Fruit fly (Drosophila melanogaster) whole organism, embryonic: ENCODE measurements around the gene CG43439.

Experiments used
- Antp ChIP-seq: fragments of 200-800 bp; sonication (Bioruptor generic); optimal IDR thresholded peaks from 3 replicates; lab custom pipeline; 2016; ENCODE audit warnings: missing biosample characterization, missing genetic modification characterization
- Atf-2 ChIP-seq: fragments of 200-800 bp; sonication (Bioruptor generic); optimal IDR thresholded peaks from 2 replicates; lab custom pipeline; 2016; ENCODE audit warnings: missing biosample characterization, missing genetic modification characterization
- Bdp1 ChIP-seq: fragments of 200-800 bp; sonication (Bioruptor generic); optimal IDR thresholded peaks from 3 replicates; lab custom pipeline; 2016; ENCODE audit warnings: missing biosample characterization, missing genetic modification characterization
- Bteb2 ChIP-seq: fragments of 200-800 bp; sonication (Bioruptor generic); optimal IDR thresholded peaks from 2 replicates; lab custom pipeline; 2016; ENCODE audit warnings: missing biosample characterization, missing genetic modification characterization
- CG11093 ChIP-seq: fragments of 200-800 bp; sonication (Bioruptor generic); IDR thresholded peaks from 3 replicates; pipeline ENCODE4 v1.3.6; 2022; ENCODE audit warnings: missing biosample characterization, missing genetic modification characterization
- CG11398 ChIP-seq: fragments of 200-800 bp; sonication (Bioruptor generic); optimal IDR thresholded peaks from 2 replicates; lab custom pipeline; 2016; ENCODE audit warnings: missing biosample characterization, missing genetic modification characterization
- CG14965 ChIP-seq: fragments of 200-800 bp; sonication (Bioruptor generic); optimal IDR thresholded peaks from 2 replicates; lab custom pipeline; 2016; ENCODE audit warnings: missing biosample characterization, missing genetic modification characterization, borderline replicate concordance
- CG15269 ChIP-seq: fragments of 200-800 bp; sonication (Bioruptor generic); optimal IDR thresholded peaks from 2 replicates; lab custom pipeline; 2018; ENCODE audit warnings: missing biosample characterization, mild to moderate bottlenecking, missing genetic modification characterization, moderate library complexity
- CG15514 ChIP-seq: fragments of 200-800 bp; sonication (Bioruptor generic); optimal IDR thresholded peaks from 3 replicates; lab custom pipeline; 2017; ENCODE audit warnings: missing biosample characterization, missing genetic modification characterization, mild to moderate bottlenecking, moderate library complexity, missing genetic modification reagents
- CG1647 ChIP-seq: fragments of 200-800 bp; sonication (Bioruptor generic); optimal IDR thresholded peaks from 3 replicates; lab custom pipeline; 2016; ENCODE audit warnings: missing biosample characterization, missing genetic modification characterization
- CG3163 ChIP-seq: fragments of 200-800 bp; sonication (Bioruptor generic); optimal IDR thresholded peaks from 3 replicates; lab custom pipeline; 2016; ENCODE audit warnings: missing biosample characterization, missing genetic modification characterization
- CG42726 ChIP-seq: fragments of 200-800 bp; sonication (Bioruptor generic); IDR thresholded peaks from 2 replicates; pipeline ENCODE4 v1.3.6; 2022; ENCODE audit warnings: missing biosample characterization, missing genetic modification characterization; ENCODE audit not compliant: partially characterized antibody
- CG4404 ChIP-seq: fragments of 200-800 bp; sonication (Bioruptor generic); IDR thresholded peaks from 2 replicates; pipeline ENCODE4 v1.3.6; 2022; ENCODE audit warnings: missing biosample characterization, missing genetic modification characterization
- CG6854 ChIP-seq: fragments of 200-800 bp; sonication (Bioruptor generic); optimal IDR thresholded peaks from 3 replicates; lab custom pipeline; 2017; ENCODE audit warnings: missing biosample characterization, mild to moderate bottlenecking, missing genetic modification characterization
- CG8359 ChIP-seq: fragments of 200-800 bp; sonication (Bioruptor generic); optimal IDR thresholded peaks from 2 replicates; lab custom pipeline; 2017; ENCODE audit warnings: missing biosample characterization, mild to moderate bottlenecking, missing genetic modification characterization, borderline replicate concordance
- CG9817 ChIP-seq: fragments of 200-800 bp; sonication (Bioruptor generic); optimal IDR thresholded peaks from 2 replicates; lab custom pipeline; 2018; ENCODE audit warnings: missing biosample characterization, mild to moderate bottlenecking, missing genetic modification characterization, moderate library complexity
- CoRest ChIP-seq: fragments of 200-800 bp; sonication (Bioruptor generic); optimal IDR thresholded peaks from 3 replicates; lab custom pipeline; 2018; ENCODE audit warnings: missing biosample characterization, mild to moderate bottlenecking, missing genetic modification characterization, moderate library complexity
- CrebB ChIP-seq: fragments of 200-800 bp; sonication (Bioruptor generic); optimal IDR thresholded peaks from 3 replicates; lab custom pipeline; 2018; ENCODE audit warnings: missing biosample characterization, mild to moderate bottlenecking, missing genetic modification characterization
- Dad ChIP-seq: fragments of 200-800 bp; sonication (Bioruptor generic); optimal IDR thresholded peaks from 3 replicates; lab custom pipeline; 2016; ENCODE audit warnings: missing biosample characterization, missing genetic modification characterization
- Deaf1 ChIP-seq: fragments of 200-800 bp; optimal IDR thresholded peaks from 3 replicates; lab custom pipeline; 2019; ENCODE audit warnings: missing biosample characterization, mild to moderate bottlenecking, missing genetic modification characterization, moderate library complexity
- E2f1 ChIP-seq: fragments of 200-800 bp; sonication (Bioruptor generic); IDR thresholded peaks from 2 replicates; pipeline ENCODE4 v1.3.6; 2022; ENCODE audit warnings: missing biosample characterization, missing genetic modification characterization
- Elba2 ChIP-seq: fragments of 200-800 bp; sonication (Bioruptor generic); optimal IDR thresholded peaks from 3 replicates; lab custom pipeline; 2016; ENCODE audit warnings: missing biosample characterization, missing genetic modification characterization
- Gsc ChIP-seq: fragments of 200-800 bp; sonication (Bioruptor generic); IDR thresholded peaks from 2 replicates; pipeline ENCODE4 v1.3.6; 2022; ENCODE audit warnings: missing biosample characterization, missing genetic modification characterization
- Hr51 ChIP-seq, 2 experiments: fragments of 200-800 bp; sonication (Bioruptor generic); optimal IDR thresholded peaks; 2 replicates in 1 of 2; 3 replicates in 1 of 2; lab custom pipeline; 2016 to 2018; ENCODE audit warnings: missing biosample characterization in 2 of 2, missing genetic modification characterization in 2 of 2, mild to moderate bottlenecking in 1 of 2, moderate library complexity in 1 of 2
- MESR4 ChIP-seq: fragments of 200-800 bp; sonication (Bioruptor generic); optimal IDR thresholded peaks from 2 replicates; lab custom pipeline; 2018; ENCODE audit warnings: missing biosample characterization, mild to moderate bottlenecking, missing genetic modification characterization, moderate library complexity
- NC2β ChIP-seq: fragments of 200-800 bp; sonication (Bioruptor generic); optimal IDR thresholded peaks from 2 replicates; lab custom pipeline; 2016; ENCODE audit warnings: missing biosample characterization, missing genetic modification characterization
- Rx ChIP-seq: fragments of 200-800 bp; sonication (Bioruptor generic); IDR thresholded peaks from 2 replicates; pipeline ENCODE4 v1.3.6; 2022; ENCODE audit warnings: missing biosample characterization, missing genetic modification characterization
- Side ChIP-seq: fragments of 200-800 bp; sonication (Bioruptor generic); optimal IDR thresholded peaks from 2 replicates; lab custom pipeline; 2016; ENCODE audit warnings: missing biosample characterization, missing genetic modification characterization
- Stat92E ChIP-seq, 3 experiments: fragments of >200 bp in 2 of 3; fragments of 200-800 bp in 1 of 3; sonication (Bioruptor generic) in 1 of 3; optimal IDR thresholded peaks; 2 replicates each; lab custom pipeline; 2017 to 2019; ENCODE audit warnings: missing biosample characterization in 3 of 3, missing genetic modification characterization in 3 of 3, mild to moderate bottlenecking in 1 of 3, moderate library complexity in 1 of 3
- Usf ChIP-seq: fragments of 200-800 bp; sonication (Bioruptor generic); optimal IDR thresholded peaks from 2 replicates; lab custom pipeline; 2017; ENCODE audit warnings: missing genotype, missing biosample characterization, missing genetic modification characterization
- al ChIP-seq: fragments of 200-800 bp; sonication (Bioruptor generic); IDR thresholded peaks from 2 replicates; pipeline ENCODE4 v1.3.6; 2022; ENCODE audit warnings: missing biosample characterization, missing genetic modification characterization
- bbx ChIP-seq: fragments of 200-800 bp; sonication (Bioruptor generic); IDR thresholded peaks from 2 replicates; pipeline ENCODE4 v1.3.6; 2022; ENCODE audit warnings: missing biosample characterization, missing genetic modification characterization; ENCODE audit not compliant: partially characterized antibody
- crc ChIP-seq: fragments of 200-800 bp; sonication (Bioruptor generic); optimal IDR thresholded peaks from 2 replicates; lab custom pipeline; 2016; ENCODE audit warnings: missing biosample characterization, missing genetic modification characterization
- dan ChIP-seq: fragments of 200-800 bp; sonication (Bioruptor generic); IDR thresholded peaks from 2 replicates; pipeline ENCODE4 v1.3.6; 2022; ENCODE audit warnings: missing biosample characterization, missing genetic modification characterization
- fd102C ChIP-seq: fragments of 200-800 bp; sonication (Bioruptor generic); optimal IDR thresholded peaks from 2 replicates; lab custom pipeline; 2018; ENCODE audit warnings: missing biosample characterization, mild to moderate bottlenecking, missing genetic modification characterization, moderate library complexity
- fd3F ChIP-seq: fragments of 200-800 bp; sonication (Bioruptor generic); optimal IDR thresholded peaks from 2 replicates; lab custom pipeline; 2018; ENCODE audit warnings: missing biosample characterization, mild to moderate bottlenecking, missing genetic modification characterization, moderate library complexity
- gcm ChIP-seq: fragments of 200-800 bp; sonication (Bioruptor generic); optimal IDR thresholded peaks from 2 replicates; lab custom pipeline; 2019; ENCODE audit warnings: missing biosample characterization, mild to moderate bottlenecking, missing genetic modification characterization, moderate library complexity
- hb ChIP-seq: fragments of 200-800 bp; sonication (Bioruptor generic); IDR thresholded peaks from 3 replicates; pipeline ENCODE4 v1.3.6; 2022; ENCODE audit warnings: missing biosample characterization, missing genetic modification characterization; ENCODE audit not compliant: partially characterized antibody
- hbn ChIP-seq: fragments of 200-800 bp; sonication (Bioruptor generic); IDR thresholded peaks from 2 replicates; pipeline ENCODE4 v1.3.6; 2022; ENCODE audit warnings: missing biosample characterization, missing genetic modification characterization; ENCODE audit not compliant: partially characterized antibody
- insv ChIP-seq, 2 experiments: fragments of 200-800 bp; sonication (Bioruptor generic); optimal IDR thresholded peaks; 3 replicates each; lab custom pipeline; 2016 to 2018; ENCODE audit warnings: missing biosample characterization in 2 of 2, missing genetic modification characterization in 2 of 2
- mirr ChIP-seq: fragments of 200-800 bp; sonication (Bioruptor generic); optimal IDR thresholded peaks from 3 replicates; lab custom pipeline; 2018; ENCODE audit warnings: missing biosample characterization, mild to moderate bottlenecking, missing genetic modification characterization
- nau ChIP-seq: fragments of 200-800 bp; sonication (Bioruptor generic); optimal IDR thresholded peaks from 3 replicates; lab custom pipeline; 2017; ENCODE audit warnings: missing biosample characterization, mild to moderate bottlenecking, missing genetic modification characterization, missing genetic modification reagents
- pho ChIP-seq: fragments of 200-800 bp; sonication (Bioruptor generic); optimal IDR thresholded peaks from 2 replicates; lab custom pipeline; 2016; ENCODE audit warnings: missing biosample characterization, missing genetic modification characterization
- pros ChIP-seq: fragments of 200-800 bp; sonication (Bioruptor generic); optimal IDR thresholded peaks from 3 replicates; lab custom pipeline; 2019; ENCODE audit warnings: missing biosample characterization, mild to moderate bottlenecking, missing genetic modification characterization, moderate library complexity
- ranshi ChIP-seq: fragments of 200-800 bp; sonication (Bioruptor generic); IDR thresholded peaks from 2 replicates; pipeline ENCODE4 v1.3.6; 2022; ENCODE audit warnings: missing biosample characterization, missing genetic modification characterization
- salm ChIP-seq: fragments of 200-800 bp; sonication (Bioruptor generic); optimal IDR thresholded peaks from 2 replicates; lab custom pipeline; 2018; ENCODE audit warnings: missing biosample characterization, mild to moderate bottlenecking, missing genetic modification characterization
- so ChIP-seq: fragments of 200-800 bp; sonication (Bioruptor generic); IDR thresholded peaks from 3 replicates; pipeline ENCODE4 v1.3.6; 2022; ENCODE audit warnings: missing biosample characterization, missing genetic modification characterization
- sob ChIP-seq: fragments of 200-800 bp; sonication (Bioruptor generic); IDR thresholded peaks from 2 replicates; pipeline ENCODE4 v1.3.6; 2022; ENCODE audit warnings: missing biosample characterization, missing genetic modification characterization
- sqz ChIP-seq: fragments of 200-800 bp; sonication (Bioruptor generic); optimal IDR thresholded peaks from 3 replicates; lab custom pipeline; 2018; ENCODE audit warnings: missing biosample characterization, mild to moderate bottlenecking, missing genetic modification characterization
- wdn ChIP-seq: fragments of 200-800 bp; sonication (Bioruptor generic); IDR thresholded peaks from 2 replicates; pipeline ENCODE4 v1.3.6; 2022; ENCODE audit warnings: missing biosample characterization, missing genetic modification characterization

Gene CG43439

dm6 chr3L:7008351-7008750 lies 24.0 kb upstream of the CG43439 start (continued):
- TF ChIP-seq Atf-2 (GFP tag; lab: Kevin White, UChicago), result peak; percentile 50
- TF ChIP-seq Usf (GFP tag; lab: Kevin White, UChicago), result peak; percentile 19
- TF ChIP-seq Hr51 (GFP tag; optimal IDR thresholded peaks at IDR 0.05; lab: Kevin White, UChicago), result peak in 1 of 2 experiments; percentile 97
- peak; percentile 70 for TF ChIP-seq sob (GFP tag; lab: Robert Waterston, UW)
- no peak for TF ChIP-seq CG11398 (GFP tag; lab: Kevin White, UChicago)
- TF ChIP-seq Side, result peak; percentile 51
- no peak for TF ChIP-seq NC2β (GFP tag; lab: Kevin White, UChicago)
- no peak for TF ChIP-seq MESR4 (GFP tag; lab: Kevin White, UChicago)
- peak in 1 of 2 experiments; percentile 27 for TF ChIP-seq insv (GFP tag; optimal IDR thresholded peaks at IDR 0.05; lab: Kevin White, UChicago)
- TF ChIP-seq hb (GFP tag; lab: Robert Waterston, UW), result no peak
- no peak for TF ChIP-seq CG3163 (GFP tag; lab: Kevin White, UChicago)
- TF ChIP-seq CrebB (tag; lab: Kevin White, UChicago), result peak; percentile 25
- TF ChIP-seq CoRest (tag; lab: Kevin White, UChicago), result peak; percentile 96
- peak; percentile 83 for TF ChIP-seq sqz
- no peak for TF ChIP-seq mirr
- TF ChIP-seq CG42726 (GFP tag; lab: Robert Waterston, UW), result no peak
- TF ChIP-seq CG14965 (GFP tag; lab: Kevin White, UChicago), result no peak
- peak; percentile 12 for TF ChIP-seq pho
- TF ChIP-seq CG6854, result peak; percentile 78
- TF ChIP-seq CG8359, result peak; percentile 38
- TF ChIP-seq E2f1 (GFP tag; lab: Robert Waterston, UW), result peak; percentile 68
- no peak for TF ChIP-seq Rx (GFP tag; lab: Robert Waterston, UW)
- no peak for TF ChIP-seq CG4404
- no peak for TF ChIP-seq Elba2 (GFP tag; lab: Kevin White, UChicago)
- TF ChIP-seq Dad (GFP tag; lab: Kevin White, UChicago), result no peak
- peak; percentile 93 for TF ChIP-seq CG15269 (tag; lab: Kevin White, UChicago)
- no peak for TF ChIP-seq wdn (GFP tag; lab: Robert Waterston, UW)
- peak; percentile 77; the same call in 1 of the 3 replicates for TF ChIP-seq so
- peak; percentile 70 for TF ChIP-seq CG9817 (tag; lab: Kevin White, UChicago)
- TF ChIP-seq dan, result no peak
- no peak for TF ChIP-seq ranshi (GFP tag; lab: Robert Waterston, UW)
- TF ChIP-seq gcm (GFP tag; lab: Kevin White, UChicago), result peak; percentile 79
- peak; percentile 16 for TF ChIP-seq pros (GFP tag; lab: Kevin White, UChicago)
- peak in 1 of 3 experiments; percentile 28 for TF ChIP-seq Stat92E (GFP tag; optimal IDR thresholded peaks at IDR 0.05; lab: Kevin White, UChicago)
- TF ChIP-seq crc, result no peak
- TF ChIP-seq Gsc (GFP tag; lab: Robert Waterston, UW), result 0 out of 2 replicates have a peak, but pooled peaks have one; percentile 25
- TF ChIP-seq CG1647 (GFP tag; lab: Kevin White, UChicago), result no peak
- no peak for TF ChIP-seq al (GFP tag; lab: Robert Waterston, UW)
- peak; percentile 65 for TF ChIP-seq Bteb2 (GFP tag; lab: Kevin White, UChicago)
- TF ChIP-seq bbx, result no peak
- no peak for TF ChIP-seq Antp (GFP tag; lab: Kevin White, UChicago)
- peak; percentile 55 for TF ChIP-seq Deaf1 (tag; lab: Kevin White, UChicago)
- TF ChIP-seq fd3F (GFP tag; lab: Kevin White, UChicago), result peak; percentile 77
- TF ChIP-seq hbn (GFP tag; lab: Robert Waterston, UW), result no peak
- no peak for TF ChIP-seq CG11093 (GFP tag; lab: Robert Waterston, UW)
- peak; percentile 64 for TF ChIP-seq salm (tag; lab: Kevin White, UChicago)
- TF ChIP-seq CG15514, result peak; percentile 54
- TF ChIP-seq Bdp1 (GFP tag; lab: Kevin White, UChicago), result peak; percentile 36
- peak; percentile 67 for TF ChIP-seq nau (GFP tag; lab: Kevin White, UChicago)
- TF ChIP-seq fd102C (GFP tag; lab: Kevin White, UChicago), result no peak
